Fruit fly (Drosophila melanogaster) whole organism, larva: Measurements from ENCODE around the gene CG32074.
A peak's percentile ranks its signal among the peaks of the same experiment; 100 is the strongest.
"Not testable (repeated sequence)": the region's sequence is repeated elsewhere in the genome, so short reads cannot be mapped to it uniquely, and the experiment has no call there.

ENCODE experiments used
- noc ChIP-seq: fragments of 200-800 bp; sonication (Bioruptor generic); optimal IDR thresholded peaks from 3 replicates; lab custom pipeline; 2019; ENCODE audit warnings: missing biosample characterization, mild to moderate bottlenecking, missing genetic modification characterization, moderate library complexity

CG32074 gene

DNA sequence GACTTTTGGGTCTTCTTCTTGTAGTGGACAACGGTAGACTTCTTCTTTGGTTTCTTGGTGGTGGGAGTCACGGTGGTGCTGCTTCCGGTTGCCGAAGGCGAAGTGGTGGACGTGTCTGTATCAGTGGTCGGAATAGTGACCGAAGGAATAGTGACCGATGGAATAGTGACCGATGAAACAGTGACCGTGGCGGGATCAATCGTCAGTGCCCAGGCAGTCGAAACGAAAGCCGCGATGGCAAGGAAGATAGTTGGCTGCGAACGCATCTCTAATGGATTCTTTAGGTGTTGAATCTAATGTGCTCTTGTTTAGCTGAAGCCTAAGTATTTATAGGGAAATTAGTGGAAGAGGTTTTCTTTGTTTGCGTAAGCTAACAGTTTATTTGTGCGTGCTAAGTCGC lies at the start of gene CG32074:
Gene CG32074 (minus strand): TSS at position 268 of the 400 bp plus-strand sequence.
- not testable (repeated sequence) for TF ChIP-seq noc

DNA sequence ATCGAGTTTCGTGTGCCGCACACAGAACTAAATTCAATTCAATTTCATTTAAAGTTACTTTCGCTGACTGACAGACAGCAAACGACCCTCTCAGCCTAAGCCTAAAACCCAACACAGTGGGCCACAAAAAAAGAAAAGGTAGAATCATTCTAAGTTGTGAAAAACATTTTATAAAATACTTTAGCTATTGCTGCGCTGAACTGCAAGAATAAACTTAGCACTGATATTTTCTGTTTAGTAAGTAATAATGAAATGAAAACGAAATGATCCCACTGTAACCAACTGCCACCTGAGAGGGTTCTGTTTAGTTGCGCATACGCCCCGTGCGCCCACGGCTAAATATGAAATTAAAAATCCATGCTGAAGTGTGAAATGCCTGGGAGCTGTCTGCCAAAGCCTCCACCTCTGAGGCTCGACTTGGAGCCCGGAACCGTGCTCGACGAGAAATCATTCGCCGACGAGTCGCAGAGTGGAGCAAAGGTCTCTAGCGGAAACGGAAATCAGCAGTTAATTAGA lies 41.0 kb upstream of the CG32074 start, which contains the start of gene CG14142:
Gene CG14142 (plus strand): TSS at position 466 of the 516 bp plus-strand sequence.
- no peak for TF ChIP-seq noc

DNA sequence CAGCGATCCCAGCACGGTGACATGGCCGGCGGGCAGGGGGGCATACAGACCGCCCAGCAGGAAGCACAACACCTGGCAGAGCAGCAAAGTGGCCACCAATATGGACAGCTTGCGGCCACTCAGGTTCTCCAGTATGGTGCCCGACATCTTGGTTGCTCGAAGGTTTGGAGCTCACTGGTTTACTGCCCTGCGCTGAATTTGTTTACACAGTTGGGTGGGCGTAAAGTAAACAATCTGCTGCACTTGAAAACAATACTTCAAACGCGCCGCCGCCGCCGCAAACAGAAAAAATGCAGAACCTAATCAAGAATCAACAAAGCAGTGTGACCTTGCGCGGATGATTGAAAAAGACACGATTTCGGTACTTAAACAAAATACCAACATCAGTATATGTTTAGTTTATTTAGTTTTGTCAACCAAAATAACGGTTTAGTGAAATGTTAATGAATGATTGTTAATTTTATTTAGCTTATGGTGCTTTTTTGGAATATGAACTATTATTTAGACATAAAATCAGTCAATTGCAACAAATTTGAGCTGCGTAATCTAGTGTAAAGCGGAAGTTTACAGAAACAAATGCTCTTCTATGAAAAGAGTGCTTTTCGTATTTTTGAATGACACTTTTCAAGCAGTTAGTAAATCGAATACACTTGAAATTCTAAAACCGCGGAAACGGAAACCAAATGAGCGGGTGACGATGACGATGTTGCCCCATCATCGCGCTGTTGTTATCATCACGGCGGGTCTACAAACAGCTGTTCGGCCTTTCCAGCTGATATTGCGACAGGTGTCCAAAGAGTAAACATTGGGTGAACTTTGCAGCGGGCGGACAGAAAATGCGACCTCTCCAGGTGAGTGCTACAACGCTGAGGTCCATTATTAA lies 37.4 kb upstream of the CG32074 start, which contains the start of the genes wls and Adck5:
Gene wls (minus strand): TSS at position 327 of the 883 bp plus-strand sequence.
Gene Adck5 (plus strand): TSS at position 519 of the 883 bp plus-strand sequence.
- no peak for TF ChIP-seq noc

DNA sequence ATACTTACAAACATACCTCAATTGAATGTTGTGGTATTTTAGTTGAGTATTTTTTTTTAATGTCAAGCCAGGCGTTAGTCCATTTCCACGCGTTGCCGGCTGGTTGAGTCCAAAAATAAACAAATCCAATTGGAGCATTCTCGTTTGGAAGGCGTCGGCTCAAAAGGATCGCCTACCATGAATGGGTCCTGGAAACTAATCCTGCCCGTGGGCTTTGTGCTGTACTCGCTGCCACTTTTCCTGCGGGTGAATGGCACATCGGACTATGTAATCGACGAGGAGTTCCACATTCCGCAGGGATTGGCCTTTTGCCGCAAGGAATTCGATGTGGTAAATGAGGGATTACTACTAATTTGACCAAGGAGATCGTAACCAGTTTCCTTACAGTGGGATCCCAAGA lies 32.8 kb upstream of the CG32074 start, which contains the start of gene Alg10:
Gene Alg10 (plus strand): TSS at position 73 of the 400 bp plus-strand sequence.
- TF ChIP-seq noc, result no peak

DNA sequence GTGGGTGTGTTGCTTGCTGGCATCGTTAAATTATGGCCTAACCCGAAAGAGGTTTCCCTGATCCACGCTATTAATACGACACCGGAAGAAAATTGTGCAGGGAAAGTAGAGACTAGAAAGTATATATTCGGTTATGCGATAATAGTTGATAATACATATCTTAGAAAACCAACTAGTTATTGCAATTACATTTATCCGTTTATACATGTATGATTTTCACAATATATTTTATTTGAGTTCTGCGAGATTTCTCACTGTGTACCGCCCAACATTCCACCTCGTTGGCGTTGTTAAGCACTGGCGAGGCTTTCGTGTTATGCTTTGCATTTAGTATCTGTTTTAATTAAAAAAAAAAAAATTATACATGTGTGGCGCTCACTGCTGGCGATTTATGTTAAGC lies 23.3 kb upstream of the CG32074 start:
- TF ChIP-seq noc, result no peak

DNA sequence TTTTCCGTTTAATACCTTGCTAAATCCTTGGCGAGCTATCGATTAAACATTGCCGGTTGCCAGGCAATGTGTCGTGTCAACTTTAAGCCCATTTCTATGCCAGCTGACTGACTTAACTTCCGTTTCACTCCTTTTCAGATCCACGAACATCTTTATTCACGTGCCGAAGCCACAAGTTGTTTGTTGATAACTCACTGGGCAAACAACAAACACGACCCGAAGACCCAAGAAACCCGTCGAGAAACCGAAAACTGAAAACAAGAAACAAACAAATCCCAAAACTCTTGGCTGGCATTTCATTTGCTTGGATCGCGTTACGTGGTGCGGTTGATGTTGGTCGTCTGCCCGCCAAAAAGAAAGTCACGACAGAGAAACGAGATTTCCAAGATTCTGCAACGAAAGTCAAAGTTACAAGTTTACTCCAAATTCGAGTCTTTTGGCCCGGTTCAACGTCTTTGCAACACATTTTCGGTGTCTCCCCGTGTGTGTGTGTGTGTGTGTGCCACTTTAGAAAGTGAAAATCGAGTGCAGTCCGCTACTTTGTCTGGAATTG lies 18.7 kb upstream of the CG32074 start, which contains the start of gene CG6216:
Gene CG6216 (minus strand): TSS at position 51 of the 553 bp plus-strand sequence.
- TF ChIP-seq noc, result no peak

DNA sequence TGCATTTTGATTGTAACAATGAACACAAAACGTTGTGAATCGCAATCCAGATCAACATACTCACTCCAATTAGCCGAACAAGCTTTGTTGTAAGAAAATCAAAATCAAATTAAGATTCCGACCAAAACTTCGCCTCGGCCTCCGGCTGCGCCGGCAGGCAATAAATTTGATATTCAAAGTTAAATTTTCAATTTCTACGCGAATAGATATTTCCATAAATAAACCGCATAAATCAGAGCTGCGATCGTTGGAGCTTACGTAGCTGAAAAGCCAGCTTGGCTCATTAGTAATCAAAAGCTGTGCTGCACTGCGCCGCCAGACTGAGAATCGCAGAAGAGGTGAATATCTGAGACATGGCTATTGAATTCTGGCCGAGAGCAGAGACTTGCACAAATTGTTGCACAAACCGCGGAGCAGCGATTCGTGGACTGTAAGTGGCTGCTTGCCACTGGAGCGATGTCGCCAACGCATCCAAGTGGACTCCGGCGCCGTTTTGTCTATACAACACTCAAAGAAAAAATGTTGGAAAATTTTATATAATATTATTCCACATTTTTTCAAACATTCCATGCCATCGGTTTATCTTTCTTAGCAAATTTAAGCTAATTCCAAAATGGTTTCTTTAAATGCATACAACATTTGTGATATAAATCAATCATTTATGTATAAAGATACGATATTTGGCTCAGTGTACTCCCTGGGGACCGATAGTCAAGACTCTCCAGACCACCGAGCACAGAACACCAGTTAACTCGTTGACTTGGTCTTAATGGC lies 16.5 kb upstream of the CG32074 start:
- peak; percentile 38 for TF ChIP-seq noc

DNA sequence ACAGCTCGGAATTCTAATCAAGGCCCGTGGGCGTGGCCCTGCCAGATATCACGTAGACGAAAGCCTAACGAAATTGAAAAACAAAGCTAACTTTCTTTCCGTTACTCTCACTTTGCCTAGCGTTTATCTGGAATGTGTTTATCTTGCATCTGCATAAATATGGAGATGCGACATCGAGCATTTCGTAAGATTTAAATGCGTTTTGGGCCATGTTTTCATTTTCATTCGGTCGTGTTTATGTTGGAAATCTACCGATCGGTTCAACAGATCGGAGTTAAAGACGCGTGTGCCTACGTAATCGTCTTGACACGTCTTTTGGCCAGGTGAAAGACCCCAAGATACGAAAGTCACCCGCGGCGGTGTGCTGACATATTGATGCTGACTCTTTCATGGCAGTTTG lies 15.6 kb upstream of the CG32074 start:
- no peak for TF ChIP-seq noc

DNA sequence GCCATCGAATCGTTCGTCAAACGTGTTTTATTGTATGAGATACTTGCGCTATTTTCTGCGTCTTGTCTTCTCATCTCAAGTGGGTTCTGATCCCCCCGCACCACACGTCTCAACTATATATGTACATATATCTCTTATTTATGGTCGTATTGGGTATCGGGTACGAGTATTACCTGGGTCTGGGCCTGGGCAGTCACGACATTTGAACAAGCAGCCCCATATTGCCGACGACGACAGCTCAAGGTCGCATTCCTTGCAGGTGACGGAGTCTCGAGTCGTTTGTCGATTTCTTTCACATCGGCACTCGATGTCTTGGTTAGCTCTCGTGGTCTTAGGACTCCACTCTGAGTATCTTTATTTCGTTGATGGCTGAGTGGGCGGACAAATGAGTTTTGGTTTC lies 12.9 kb upstream of the CG32074 start:
- TF ChIP-seq noc, result no peak

DNA sequence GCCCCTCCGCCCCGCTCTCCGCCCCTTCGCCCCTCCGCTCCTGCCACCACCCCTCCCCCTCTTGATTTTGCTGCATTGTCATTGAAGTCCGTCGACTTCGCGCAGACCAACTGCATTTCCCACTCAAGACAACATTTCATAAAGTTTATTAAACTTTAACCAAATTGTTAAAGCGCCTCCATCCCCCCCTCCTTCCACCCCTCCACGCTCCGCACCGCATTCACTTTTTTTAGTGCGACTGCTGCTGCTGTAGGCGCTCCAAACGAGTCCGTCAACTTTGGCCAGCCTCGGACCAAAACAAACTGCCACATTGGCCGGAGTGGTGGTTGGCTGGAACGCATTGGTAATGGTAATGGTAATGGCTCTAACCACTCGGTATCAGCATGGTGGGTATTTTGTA lies 6.7 kb upstream of the CG32074 start:
- TF ChIP-seq noc, result no peak

DNA sequence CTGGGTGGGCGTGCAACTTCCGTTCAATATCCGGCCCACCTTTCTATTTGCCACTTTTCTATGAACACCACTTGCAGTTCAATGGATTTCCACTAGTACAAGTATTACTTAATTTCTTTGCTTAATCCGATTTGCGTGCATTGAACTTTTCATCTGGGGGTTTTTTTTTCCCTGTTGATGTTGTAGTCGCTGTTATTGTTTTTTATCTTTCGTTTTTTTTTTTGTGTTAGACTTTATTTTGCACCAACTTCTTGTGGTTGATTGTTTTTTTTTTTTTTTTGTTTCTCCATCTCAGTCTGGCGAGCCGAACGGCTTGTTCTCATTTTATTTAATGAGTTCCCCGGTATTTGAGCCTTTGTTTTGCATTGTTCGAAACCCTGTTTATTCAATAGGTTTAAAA lies 4.2 kb upstream of the CG32074 start:
- TF ChIP-seq noc, result no peak

DNA sequence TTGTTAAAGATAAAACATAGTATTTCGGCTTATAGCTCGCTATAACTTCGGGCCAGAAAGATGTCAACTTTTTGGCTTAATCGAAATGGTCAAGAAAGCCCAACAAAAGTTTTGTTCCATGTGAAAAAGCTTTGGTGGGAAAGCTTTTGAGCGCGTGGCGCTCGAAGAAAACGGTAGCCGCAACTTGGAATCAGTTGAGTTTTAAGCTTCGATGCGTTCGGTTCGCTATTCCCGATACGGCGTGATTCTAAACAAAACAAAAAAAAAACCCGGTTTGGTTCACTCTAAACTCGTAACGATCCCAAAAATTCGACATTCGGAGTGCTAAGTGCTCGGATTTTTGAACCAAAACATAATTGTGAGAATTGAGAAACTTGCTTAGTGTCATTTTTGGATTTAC lies 3.7 kb upstream of the CG32074 start, which contains the start of gene IRSp53:
Gene IRSp53 (plus strand): TSS at position 204 of the 400 bp plus-strand sequence.
- no peak for TF ChIP-seq noc

DNA sequence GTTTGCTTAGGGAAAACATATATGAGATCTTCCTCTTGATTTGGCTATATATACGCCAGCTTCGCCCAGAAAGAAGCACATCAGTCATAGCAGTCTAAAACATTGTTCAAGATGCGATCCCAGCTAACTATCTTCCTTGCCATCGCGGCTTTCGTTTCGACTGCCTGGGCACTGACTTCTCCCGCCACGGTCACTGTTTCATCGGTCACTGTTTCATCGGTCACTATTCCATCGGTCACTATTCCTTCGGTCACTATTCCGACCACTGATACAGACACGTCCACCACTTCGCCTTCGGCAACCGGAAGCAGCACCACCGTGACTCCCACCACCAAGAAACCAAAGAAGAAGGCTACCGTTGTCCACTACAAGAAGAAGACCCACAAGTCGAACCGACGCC lies 2.8 kb upstream of the CG32074 start, which contains the start of gene CG14143:
Gene CG14143 (plus strand): TSS at position 102 of the 400 bp plus-strand sequence.
- not testable (repeated sequence) for TF ChIP-seq noc

DNA sequence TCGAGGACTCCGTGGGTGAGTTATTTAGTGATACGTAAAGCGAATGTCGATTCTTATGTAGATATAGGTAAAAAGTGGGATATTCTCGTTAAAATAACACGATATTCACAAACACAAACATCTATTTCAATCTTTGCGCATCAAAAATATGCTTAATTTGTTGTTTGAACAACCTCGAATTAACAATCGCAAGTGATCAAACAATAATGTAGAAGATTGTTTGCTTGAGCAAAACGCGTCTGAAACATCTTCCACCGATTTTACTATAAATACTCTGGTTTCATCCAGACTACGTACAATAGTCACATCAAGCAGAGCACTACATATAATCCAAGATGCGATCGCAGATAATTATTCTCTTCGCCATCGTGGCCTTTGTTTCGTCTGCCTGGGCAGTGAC lies 1.6 kb downstream of the CG32074 start, which contains the start of gene nol:
Gene nol (plus strand): TSS at position 301 of the 400 bp plus-strand sequence.
- no peak for TF ChIP-seq noc

DNA sequence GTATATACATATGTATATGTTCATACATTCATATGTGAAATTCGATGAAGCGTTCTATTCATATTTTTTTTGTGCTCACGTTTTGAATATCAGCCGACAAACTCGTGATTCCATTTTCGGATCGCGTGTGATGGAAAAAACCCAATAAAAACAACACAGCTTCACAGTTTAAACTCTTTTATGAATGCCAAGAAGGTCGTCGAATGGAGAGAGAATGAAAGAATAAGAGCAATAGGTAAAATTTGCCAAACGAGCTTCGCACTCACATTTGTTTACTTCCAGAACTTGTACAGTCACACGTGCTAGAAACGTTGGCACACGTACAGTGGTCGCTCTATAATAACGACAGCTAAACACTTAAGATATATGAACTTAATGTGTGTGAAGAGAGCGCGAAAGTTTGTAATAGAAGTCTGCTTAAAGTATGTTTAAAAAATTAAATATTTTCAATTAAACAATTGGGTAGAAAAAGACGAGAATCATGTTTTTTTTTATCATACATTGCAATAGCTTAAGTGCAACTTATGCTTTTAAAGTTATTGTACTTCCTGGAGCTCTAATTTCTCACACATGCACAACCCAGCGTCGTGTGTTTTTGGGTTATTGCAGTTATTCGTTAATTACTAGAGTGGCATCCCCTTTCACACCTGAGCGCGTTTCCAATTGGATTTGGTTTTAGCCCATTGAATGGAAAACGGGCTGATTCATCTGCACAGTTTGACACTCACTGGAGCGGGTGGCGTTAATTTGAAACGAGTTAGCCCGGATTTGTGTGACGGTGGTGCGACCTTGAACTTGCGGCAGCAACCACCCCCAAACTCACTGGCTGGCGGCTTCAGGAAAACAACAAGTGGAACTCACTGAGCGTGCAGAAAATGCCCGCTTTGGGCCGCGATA lies 6.2 kb downstream of the CG32074 start:
- TF ChIP-seq noc, result peak; percentile 49
